Fruit fly (Drosophila melanogaster): ENCODE results near the gene CG11158.

dm6 chrX:13640692-13641011 is 42.1 kb upstream of the CG11158 start:
- TF ChIP-seq fd85E (GFP tag; optimal IDR thresholded peaks at IDR 0.05) (no peak), Hr39 (GFP tag; optimal IDR thresholded peaks at IDR 0.05) (no peak), lz (GFP tag; optimal IDR thresholded peaks at IDR 0.05) (no peak), topi (GFP tag; optimal IDR thresholded peaks at IDR 0.05) (no peak), Ets96B (tag; optimal IDR thresholded peaks at IDR 0.05) (no peak), spab (GFP tag; optimal IDR thresholded peaks at IDR 0.05) (no peak)
